Fruit fly (Drosophila melanogaster): Measurements from ENCODE around the gene CG7768.

The CG7768 gene

DNA sequence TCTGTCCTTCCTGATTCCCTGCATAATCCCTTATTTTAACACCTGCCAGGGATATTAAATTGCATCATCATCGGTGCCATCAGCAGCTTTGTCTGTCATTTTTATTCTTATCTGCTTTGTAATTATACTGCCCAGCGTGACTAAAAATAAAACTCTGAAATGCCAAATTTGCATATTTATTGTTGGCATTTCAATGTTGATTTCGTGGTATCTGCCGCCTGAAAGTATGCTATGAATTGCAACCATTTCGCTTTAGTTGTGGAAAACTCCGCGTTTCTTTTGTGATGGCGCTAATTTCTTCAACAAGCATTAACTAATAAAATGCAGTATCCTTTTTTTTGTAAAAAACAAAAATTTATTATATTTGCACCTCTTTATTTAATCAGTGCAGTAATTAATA is 17.8 kb downstream of the CG7768 start, which contains the start of gene CG34244 (continued):
- TF ChIP-seq CG10654 (GFP tag; optimal IDR thresholded peaks at IDR 0.05) (no peak), CG10147 (GFP tag; optimal IDR thresholded peaks at IDR 0.05) (no peak), CG42726 (GFP tag; IDR thresholded peaks at IDR 0.05; ENCODE audit: partially characterized antibody) (peak; percentile 18; the same call in 1 of the 2 replicates), stwl (tag; optimal IDR thresholded peaks at IDR 0.05) (peak; percentile 77), sens (GFP tag) (peak; percentile 63), hb (GFP tag; IDR thresholded peaks at IDR 0.05; ENCODE audit: partially characterized antibody) (no peak), Hsf (GFP tag; optimal IDR thresholded peaks at IDR 0.05) (no peak), kni (GFP tag; optimal IDR thresholded peaks at IDR 0.05) (no peak)

DNA sequence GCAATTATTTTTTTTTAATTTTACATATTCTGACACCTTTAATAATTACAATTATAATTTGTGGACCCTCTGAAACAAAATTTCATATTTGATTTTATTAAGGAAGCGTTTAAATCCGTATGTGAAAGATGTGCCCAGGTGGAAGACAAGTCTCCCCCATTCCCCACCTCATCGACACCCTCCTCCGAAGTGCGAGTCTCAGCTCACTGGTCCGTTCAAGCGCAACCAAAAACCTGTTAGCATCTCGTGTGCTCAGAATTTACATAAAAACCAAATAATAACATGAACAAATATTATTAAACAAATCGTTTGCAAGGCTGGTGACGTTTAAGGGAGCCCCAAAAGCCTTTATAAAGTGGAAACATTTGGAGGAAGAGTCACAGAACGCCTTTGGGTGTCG is 18.3 kb downstream of the CG7768 start, which contains the start of gene CG7906:
Gene CG7906, plus strand, starts transcription at position 301 of the 400 bp plus-strand sequence.
- TF ChIP-seq Sox102F (GFP tag; optimal IDR thresholded peaks at IDR 0.05): no peak
- no peak for TF ChIP-seq CG2120 (GFP tag; optimal IDR thresholded peaks at IDR 0.05)
- TF ChIP-seq Abd-B (GFP tag; optimal IDR thresholded peaks at IDR 0.05): no peak
- peak; percentile 28 for TF ChIP-seq Med (GFP tag)

DNA sequence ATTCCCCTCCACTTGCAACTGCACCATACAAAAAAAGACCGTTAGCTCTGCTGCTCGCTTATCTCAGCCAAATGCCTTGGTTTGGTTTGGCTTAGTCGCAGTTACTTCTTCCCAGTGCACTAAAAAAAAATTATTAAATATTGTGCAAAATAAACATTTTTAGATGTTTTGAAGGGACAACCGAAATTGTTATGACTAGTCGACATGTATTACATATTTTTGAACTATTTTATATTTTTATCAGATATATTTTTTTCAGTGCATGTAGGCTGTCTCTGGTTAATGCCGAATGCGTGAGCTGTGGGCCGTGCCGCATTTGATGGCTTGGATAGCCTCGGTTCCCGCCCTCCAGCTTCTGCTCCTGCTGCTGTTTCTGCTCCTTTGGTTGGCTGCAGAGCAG is 21.3 kb downstream of the CG7768 start:
- TF ChIP-seq Abd-B (GFP tag; optimal IDR thresholded peaks at IDR 0.05) (no peak), lbe (GFP tag; optimal IDR thresholded peaks at IDR 0.05) (no peak), CG7963 (GFP tag; IDR thresholded peaks at IDR 0.05; ENCODE audit: partially characterized antibody) (no peak), CG17385 (GFP tag; optimal IDR thresholded peaks at IDR 0.05) (no peak), zen (tag; optimal IDR thresholded peaks at IDR 0.05) (peak; percentile 9), CG6175 (GFP tag; IDR thresholded peaks at IDR 0.05) (no peak), stc (GFP tag; IDR thresholded peaks at IDR 0.05) (no peak), lola (GFP tag; optimal IDR thresholded peaks at IDR 0.05) (no peak), ssp (GFP tag; IDR thresholded peaks at IDR 0.05) (no peak), gt (GFP tag; IDR thresholded peaks at IDR 0.05) (no peak), CG12391 (tag; optimal IDR thresholded peaks at IDR 0.05) (no peak), prd (optimal IDR thresholded peaks at IDR 0.05) (no peak), prd (GFP tag; IDR thresholded peaks at IDR 0.05) (peak; percentile 25; the same call in 1 of the 3 replicates), Oaz (GFP tag; IDR thresholded peaks at IDR 0.05) (no peak), dimm (GFP tag; IDR thresholded peaks at IDR 0.05) (no peak), nmo (GFP tag; optimal IDR thresholded peaks at IDR 0.05) (peak; percentile 1), shn (GFP tag; optimal IDR thresholded peaks at IDR 0.05) (no peak), CG31365 (tag; optimal IDR thresholded peaks at IDR 0.05) (no peak), CG7271 (tag; optimal IDR thresholded peaks at IDR 0.05) (peak; percentile 19), CG8478 (optimal IDR thresholded peaks at IDR 0.05) (no peak), CG6272 (GFP tag; IDR thresholded peaks at IDR 0.05) (no peak), dmrt11E (tag; optimal IDR thresholded peaks at IDR 0.05) (peak; percentile 3), CG17328 (GFP tag; IDR thresholded peaks at IDR 0.05) (peak; percentile 24; the same call in 1 of the 2 replicates), ap (GFP tag; IDR thresholded peaks at IDR 0.05) (0 out of 2 replicates have a peak, but pooled peaks have one; percentile 13), gsb (GFP tag; IDR thresholded peaks at IDR 0.05) (no peak), Drgx (GFP tag; IDR thresholded peaks at IDR 0.05) (peak; percentile 56), Blimp-1 (GFP tag; optimal IDR thresholded peaks at IDR 0.05) (peak; percentile 18), CG1792 (GFP tag; optimal IDR thresholded peaks at IDR 0.05) (no peak), CG1024 (GFP tag; IDR thresholded peaks at IDR 0.05) (no peak), phol (tag; optimal IDR thresholded peaks at IDR 0.05) (peak; percentile 28), Hey (tag; optimal IDR thresholded peaks at IDR 0.05) (no peak), CG2202 (tag; optimal IDR thresholded peaks at IDR 0.05) (no peak), Ets65A (GFP tag) (peak; percentile 78), sug (tag; optimal IDR thresholded peaks at IDR 0.05) (no peak), bsh (GFP tag; optimal IDR thresholded peaks at IDR 0.05) (peak; percentile 35 to 39), Ssrp (tag; optimal IDR thresholded peaks at IDR 0.05) (no peak), gem (tag; optimal IDR thresholded peaks at IDR 0.05) (peak; percentile 31)

All from whole organism, embryonic.